Fruit fly (Drosophila melanogaster) whole organism, prepupa: ENCODE measurements around the gene Herp.

Experiments used
- Blimp-1 ChIP-seq: fragments of 200-800 bp; sonication (Bioruptor generic); optimal IDR thresholded peaks from 3 replicates; lab custom pipeline; 2017; ENCODE audit warnings: missing biosample characterization, missing genetic modification characterization, mild to moderate bottlenecking, moderate library complexity, missing genetic modification reagents
- CG10631 ChIP-seq: fragments of 200-800 bp; sonication (Bioruptor generic); optimal IDR thresholded peaks from 2 replicates; lab custom pipeline; 2016; ENCODE audit warnings: missing biosample characterization, missing genetic modification characterization
- CG11294 ChIP-seq: fragments of 200-800 bp; sonication (Bioruptor generic); IDR thresholded peaks from 2 replicates; pipeline ENCODE4 v1.3.6; 2022; ENCODE audit warnings: missing biosample characterization, missing genetic modification characterization
- CG15336 ChIP-seq: fragments of 200-800 bp; sonication (Bioruptor generic); IDR thresholded peaks from 2 replicates; pipeline ENCODE4 v1.3.6; 2022; ENCODE audit warnings: missing biosample characterization, missing genetic modification characterization
- CG16779 ChIP-seq: fragments of 200-800 bp; sonication (Bioruptor generic); optimal IDR thresholded peaks from 3 replicates; lab custom pipeline; 2017; ENCODE audit warnings: missing biosample characterization, mild to moderate bottlenecking, missing genetic modification characterization
- CG3032 ChIP-seq: fragments of 200-800 bp; optimal IDR thresholded peaks from 2 replicates; lab custom pipeline; 2019; ENCODE audit warnings: missing biosample characterization, mild to moderate bottlenecking, missing genetic modification characterization, moderate library complexity
- CG31627 ChIP-seq: fragments of 200-800 bp; sonication (Bioruptor generic); optimal IDR thresholded peaks from 3 replicates; lab custom pipeline; 2016; ENCODE audit warnings: missing biosample characterization, missing genetic modification characterization
- CG32006 ChIP-seq: fragments of 200-800 bp; sonication (Bioruptor generic); optimal IDR thresholded peaks from 3 replicates; lab custom pipeline; 2017; ENCODE audit warnings: missing biosample characterization, mild to moderate bottlenecking, missing genetic modification characterization
- CG34406 ChIP-seq: fragments of 200-800 bp; sonication (Bioruptor generic); optimal IDR thresholded peaks from 3 replicates; lab custom pipeline; 2016; ENCODE audit warnings: missing biosample characterization, missing genetic modification characterization
- CG3919 ChIP-seq: fragments of 200-800 bp; sonication (Bioruptor generic); optimal IDR thresholded peaks from 3 replicates; lab custom pipeline; 2016; ENCODE audit warnings: missing biosample characterization, missing genetic modification characterization
- CG4318 ChIP-seq: fragments of 200-800 bp; sonication (Bioruptor generic); optimal IDR thresholded peaks from 3 replicates; lab custom pipeline; 2017; ENCODE audit warnings: missing biosample characterization, mild to moderate bottlenecking, missing genetic modification characterization
- CG6163 ChIP-seq: fragments of 200-800 bp; sonication (Bioruptor generic); IDR thresholded peaks from 3 replicates; pipeline ENCODE4 v1.3.6; 2022; ENCODE audit warnings: missing biosample characterization, missing genetic modification characterization
- CG6276 ChIP-seq: fragments of 200-800 bp; sonication (Bioruptor generic); optimal IDR thresholded peaks from 2 replicates; lab custom pipeline; 2017; ENCODE audit warnings: missing biosample characterization, mild to moderate bottlenecking, missing genetic modification characterization
- CG6792 ChIP-seq: fragments of 200-800 bp; sonication (Bioruptor generic); optimal IDR thresholded peaks from 3 replicates; lab custom pipeline; 2016; ENCODE audit warnings: missing biosample characterization, missing genetic modification characterization
- CG6808 ChIP-seq: fragments of 200-800 bp; sonication (Bioruptor generic); optimal IDR thresholded peaks from 3 replicates; lab custom pipeline; 2017; ENCODE audit warnings: missing biosample characterization, missing genetic modification characterization, mild to moderate bottlenecking, moderate library complexity, missing genetic modification reagents
- CG6854 ChIP-seq: fragments of 200-800 bp; sonication (Bioruptor generic); optimal IDR thresholded peaks from 2 replicates; lab custom pipeline; 2017; ENCODE audit warnings: missing biosample characterization, mild to moderate bottlenecking, missing genetic modification characterization
- CG8119 ChIP-seq: fragments of 200-800 bp; sonication (Bioruptor generic); IDR thresholded peaks from 3 replicates; pipeline ENCODE4 v1.3.6; 2022; ENCODE audit warnings: missing biosample characterization, missing genetic modification characterization
- CG8632 ChIP-seq: fragments of 200-800 bp; sonication (Bioruptor generic); optimal IDR thresholded peaks from 3 replicates; lab custom pipeline; 2016; ENCODE audit warnings: missing biosample characterization, missing genetic modification characterization
- Eip78C ChIP-seq: fragments of 200-800 bp; sonication (Bioruptor generic); peaks from one replicate; lab custom pipeline; 2016; ENCODE audit warnings: missing biosample characterization, missing genetic modification characterization
- Ets21C ChIP-seq: fragments of 200-800 bp; sonication (Bioruptor generic); optimal IDR thresholded peaks from 3 replicates; lab custom pipeline; 2016; ENCODE audit warnings: missing biosample characterization, missing genetic modification characterization
- Ets96B ChIP-seq: fragments of 200-800 bp; optimal IDR thresholded peaks from 2 replicates; lab custom pipeline; 2019; ENCODE audit warnings: missing biosample characterization, mild to moderate bottlenecking, missing genetic modification characterization, moderate library complexity
- Hr38 ChIP-seq: sonication (Bioruptor generic); optimal IDR thresholded peaks from 2 replicates; lab custom pipeline; 2016; ENCODE audit warnings: missing biosample characterization, missing genetic modification characterization
- Hr4 ChIP-seq: fragments of 200-800 bp; sonication (Bioruptor generic); optimal IDR thresholded peaks from 3 replicates; lab custom pipeline; 2016; ENCODE audit warnings: missing biosample characterization, missing genetic modification characterization
- Lpt ChIP-seq: fragments of 200-800 bp; sonication (Bioruptor generic); optimal IDR thresholded peaks from 3 replicates; lab custom pipeline; 2016; ENCODE audit warnings: missing biosample characterization, missing genetic modification characterization
- Met ChIP-seq: fragments of 200-800 bp; sonication (Bioruptor generic); optimal IDR thresholded peaks from 3 replicates; lab custom pipeline; 2016; ENCODE audit warnings: missing biosample characterization, missing genetic modification characterization
- OdsH ChIP-seq: fragments of 200-800 bp; sonication (Bioruptor generic); optimal IDR thresholded peaks from 3 replicates; lab custom pipeline; 2016; ENCODE audit warnings: missing biosample characterization, missing genetic modification characterization
- Sox102F ChIP-seq: fragments of 200-800 bp; sonication (Bioruptor generic); optimal IDR thresholded peaks from 2 replicates; lab custom pipeline; 2016; ENCODE audit warnings: missing biosample characterization, mild to moderate bottlenecking, missing genetic modification characterization
- Sox14 ChIP-seq: fragments of 200-800 bp; sonication (Bioruptor generic); optimal IDR thresholded peaks from 3 replicates; lab custom pipeline; 2016; ENCODE audit warnings: missing biosample characterization, missing genetic modification characterization
- achi ChIP-seq: fragments of 200-800 bp; sonication (Bioruptor generic); optimal IDR thresholded peaks from 3 replicates; lab custom pipeline; 2016; ENCODE audit warnings: missing biosample characterization, missing genetic modification characterization
- acj6 ChIP-seq: fragments of 200-800 bp; sonication (Bioruptor generic); optimal IDR thresholded peaks from 3 replicates; lab custom pipeline; 2016; ENCODE audit warnings: missing biosample characterization, missing genetic modification characterization
- cyc ChIP-seq: fragments of 200-800 bp; sonication (Bioruptor generic); optimal IDR thresholded peaks from 3 replicates; lab custom pipeline; 2016; ENCODE audit warnings: missing biosample characterization, missing genetic modification characterization
- dsx ChIP-seq: fragments of 200-800 bp; optimal IDR thresholded peaks from 3 replicates; lab custom pipeline; 2019; ENCODE audit warnings: missing biosample characterization, mild to moderate bottlenecking, missing genetic modification characterization, moderate library complexity; ENCODE audit not compliant: poor library complexity, severe bottlenecking
- eg ChIP-seq: fragments of 200-800 bp; sonication (Bioruptor generic); IDR thresholded peaks from 3 replicates; pipeline ENCODE4 v1.3.6; 2022; ENCODE audit warnings: missing biosample characterization, missing genetic modification characterization
- fkh ChIP-seq: fragments of 200-800 bp; sonication (Bioruptor generic); optimal IDR thresholded peaks from 3 replicates; lab custom pipeline; 2017; ENCODE audit warnings: missing biosample characterization, mild to moderate bottlenecking, missing genetic modification characterization, moderate library complexity
- lz ChIP-seq: fragments of 200-800 bp; sonication (Bioruptor generic); optimal IDR thresholded peaks from 3 replicates; lab custom pipeline; 2016; ENCODE audit warnings: missing biosample characterization, missing genetic modification characterization
- net ChIP-seq: fragments of 200-800 bp; sonication (Bioruptor generic); optimal IDR thresholded peaks from 3 replicates; lab custom pipeline; 2016; ENCODE audit warnings: missing biosample characterization, missing genetic modification characterization
- spab ChIP-seq: fragments of 200-800 bp; sonication (Bioruptor generic); optimal IDR thresholded peaks from 2 replicates; lab custom pipeline; 2017; ENCODE audit warnings: missing biosample characterization, mild to moderate bottlenecking, missing genetic modification characterization, missing genetic modification reagents
- ss ChIP-seq, 2 experiments: fragments of 200-800 bp; sonication (Bioruptor generic); optimal IDR thresholded peaks; 2 replicates in 1 of 2; 3 replicates in 1 of 2; lab custom pipeline; 2017 to 2018; ENCODE audit warnings: mild to moderate bottlenecking in 2 of 2, missing biosample characterization in 2 of 2, missing genetic modification characterization in 2 of 2, moderate library complexity in 1 of 2
- topi ChIP-seq: fragments of 200-800 bp; sonication (Bioruptor generic); optimal IDR thresholded peaks from 3 replicates; lab custom pipeline; 2016; ENCODE audit warnings: missing biosample characterization, missing genetic modification characterization
- vri ChIP-seq: fragments of 200-800 bp; sonication (Bioruptor generic); optimal IDR thresholded peaks from 3 replicates; lab custom pipeline; 2016; ENCODE audit warnings: missing biosample characterization, mild to moderate bottlenecking, missing genetic modification characterization

The Herp gene

DNA sequence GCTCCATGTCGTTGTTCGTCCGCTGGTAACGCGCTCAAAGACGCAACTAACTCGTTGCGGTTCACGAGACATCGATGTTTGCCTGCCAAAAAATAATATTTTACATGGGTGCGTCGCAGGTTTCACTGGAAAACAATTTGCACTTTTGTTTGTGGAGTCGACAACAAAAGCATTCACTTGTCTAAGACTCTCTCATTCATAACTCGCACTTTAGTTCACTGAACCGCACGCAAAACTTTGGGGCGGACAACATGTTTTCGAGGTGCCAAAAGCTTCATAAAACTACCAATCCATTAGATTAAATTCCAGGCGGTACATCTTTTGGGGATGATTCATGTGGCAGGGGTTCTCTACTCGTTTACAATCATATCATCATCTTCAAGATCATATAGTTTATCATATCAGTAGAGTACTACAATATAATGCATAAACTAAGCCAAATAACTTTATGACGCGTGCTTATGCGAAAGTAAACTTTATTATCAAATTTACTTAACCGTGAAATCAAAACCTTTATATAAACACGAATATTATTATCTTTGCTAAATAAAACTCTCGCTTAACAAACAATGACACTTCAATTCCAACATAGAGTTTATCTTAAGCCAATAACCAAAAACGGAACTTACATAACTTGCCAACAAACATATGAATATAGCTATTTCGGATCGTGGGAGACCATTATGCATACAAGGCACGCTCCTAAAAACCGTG, 21.7 kb downstream of the Herp start, which contains the start of gene CG7179:
CG7179 (minus strand) TSS at position 51 of the 714 bp plus-strand sequence.
- TF ChIP-seq Ets21C (GFP tag; lab: Kevin White, UChicago), result no peak
- no peak for TF ChIP-seq vri
- peak; percentile 72 for TF ChIP-seq fkh

DNA sequence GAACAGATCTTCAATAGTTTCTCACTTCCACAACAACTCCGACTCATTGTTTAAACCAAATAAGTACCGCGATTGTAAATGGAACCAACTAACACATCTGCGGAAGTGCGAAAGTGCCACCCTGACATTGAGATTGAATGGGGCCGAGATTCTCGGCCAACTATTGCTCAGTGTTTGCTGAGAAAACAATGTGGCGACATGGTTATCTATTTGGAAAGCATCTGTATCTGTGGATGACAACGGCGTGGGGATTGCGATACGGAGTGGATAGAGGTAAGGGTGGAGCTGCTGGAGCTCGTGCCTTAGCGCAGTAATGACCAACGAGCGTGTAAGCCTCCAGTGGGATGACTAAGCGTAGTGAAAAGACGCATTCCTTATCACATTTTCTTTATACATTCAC, 24.6 kb downstream of the Herp start:
- TF ChIP-seq CG6808, result no peak
- TF ChIP-seq fkh, result peak; percentile 60
- TF ChIP-seq achi (GFP tag; lab: Kevin White, UChicago), result no peak
- TF ChIP-seq, all 60 proteins: peak for 1

DNA sequence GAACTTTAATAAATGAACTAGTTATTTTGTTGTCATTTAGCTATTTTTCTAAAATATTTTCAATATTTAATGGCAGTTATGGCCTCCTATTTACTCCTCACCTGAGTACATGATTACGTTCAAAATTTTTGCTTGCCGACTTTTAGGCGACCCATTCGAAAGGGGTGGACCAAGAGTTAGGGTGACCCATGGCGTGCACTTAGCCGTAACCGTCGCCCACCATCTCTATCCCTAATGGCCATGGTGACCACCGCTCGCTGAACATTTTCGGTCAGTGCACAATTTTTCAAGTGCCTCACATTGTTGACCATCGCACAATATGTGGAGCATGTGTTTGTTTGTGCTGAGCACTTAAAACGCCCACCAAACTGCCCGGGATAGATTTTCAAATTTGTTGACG, 28.0 kb downstream of the Herp start:
- TF ChIP-seq CG11294 (GFP tag; lab: Robert Waterston, UW) (peak; percentile 9; the same call in 1 of the 2 replicates), achi (GFP tag; lab: Kevin White, UChicago) (no peak), CG10631 (GFP tag; lab: Kevin White, UChicago) (no peak)

DNA sequence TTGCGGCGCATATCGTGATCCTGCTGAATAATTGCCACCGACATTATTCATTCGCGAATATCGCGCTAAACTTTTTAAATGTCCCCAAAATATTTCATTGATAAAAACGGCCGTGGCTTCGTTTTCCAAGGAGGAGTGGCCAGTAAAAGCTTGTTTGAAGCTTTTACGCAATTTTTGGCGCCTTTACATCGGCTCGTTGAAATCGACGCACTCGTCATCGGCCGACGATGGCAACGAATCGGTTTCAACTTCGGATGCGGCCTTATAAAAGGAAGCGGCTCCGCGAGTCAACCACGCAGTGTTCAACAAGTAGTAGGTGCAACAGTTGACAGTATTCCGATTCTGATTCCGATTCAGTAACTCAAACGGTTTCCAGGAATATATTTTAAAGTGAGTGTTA, 32.5 kb downstream of the Herp start, which contains the start of gene CG7191:
CG7191 (plus strand) TSS at position 301 of the 400 bp plus-strand sequence.
- TF ChIP-seq lz (GFP tag; lab: Kevin White, UChicago) (no peak), Sox14 (GFP tag; lab: Kevin White, UChicago) (no peak), CG34406 (GFP tag; lab: Kevin White, UChicago) (no peak), Blimp-1 (GFP tag; lab: Kevin White, UChicago) (no peak), spab (no peak), acj6 (GFP tag; lab: Kevin White, UChicago) (no peak), CG6854 (no peak), CG10631 (GFP tag; lab: Kevin White, UChicago) (no peak), CG3032 (tag; lab: Kevin White, UChicago) (no peak), CG6792 (GFP tag; lab: Kevin White, UChicago) (no peak), Ets96B (tag; lab: Kevin White, UChicago) (no peak), OdsH (GFP tag; lab: Kevin White, UChicago) (no peak), Ets21C (GFP tag; lab: Kevin White, UChicago) (no peak), eg (no peak), Sox102F (GFP tag; lab: Kevin White, UChicago) (no peak)

DNA sequence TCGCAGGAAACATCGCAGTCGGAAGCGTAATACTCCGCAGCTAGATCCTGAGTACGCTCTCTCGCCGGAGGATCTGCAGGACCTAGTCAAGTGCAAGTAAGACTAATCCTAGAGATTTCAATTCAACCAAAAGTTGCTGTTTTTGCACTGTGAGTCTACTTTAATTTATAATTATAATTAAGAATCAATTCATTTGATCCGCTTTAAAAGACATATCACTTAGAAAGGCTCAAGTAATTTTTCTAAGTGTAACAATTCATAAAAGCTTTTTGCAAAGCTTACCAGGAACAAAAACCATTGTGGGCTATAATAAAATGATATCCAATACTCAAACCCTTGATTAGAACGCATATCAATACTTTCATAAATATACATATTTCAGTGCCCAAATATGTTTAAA, 43.0 kb downstream of the Herp start:
- TF ChIP-seq Hr4 (GFP tag; lab: Kevin White, UChicago) (peak; percentile 2), dsx (no peak), eg (peak; percentile 51; the same call in 1 of the 3 replicates), CG8632 (no peak), CG8119 (GFP tag; lab: Robert Waterston, UW) (peak; percentile 40; the same call in 1 of the 3 replicates), Eip78C (GFP tag; lab: Kevin White, UChicago) (no peak), acj6 (GFP tag; lab: Kevin White, UChicago) (peak; percentile 10), Met (GFP tag; lab: Kevin White, UChicago) (no peak), CG32006 (GFP tag; lab: Kevin White, UChicago) (peak; percentile 20), CG11294 (GFP tag; lab: Robert Waterston, UW) (0 out of 2 replicates have a peak, but pooled peaks have one; percentile 19), CG15336 (GFP tag; lab: Robert Waterston, UW) (peak; percentile 48; the same call in 1 of the 2 replicates), CG4318 (GFP tag; lab: Kevin White, UChicago) (no peak)
- TF ChIP-seq, all 60 proteins: peak for 7

DNA sequence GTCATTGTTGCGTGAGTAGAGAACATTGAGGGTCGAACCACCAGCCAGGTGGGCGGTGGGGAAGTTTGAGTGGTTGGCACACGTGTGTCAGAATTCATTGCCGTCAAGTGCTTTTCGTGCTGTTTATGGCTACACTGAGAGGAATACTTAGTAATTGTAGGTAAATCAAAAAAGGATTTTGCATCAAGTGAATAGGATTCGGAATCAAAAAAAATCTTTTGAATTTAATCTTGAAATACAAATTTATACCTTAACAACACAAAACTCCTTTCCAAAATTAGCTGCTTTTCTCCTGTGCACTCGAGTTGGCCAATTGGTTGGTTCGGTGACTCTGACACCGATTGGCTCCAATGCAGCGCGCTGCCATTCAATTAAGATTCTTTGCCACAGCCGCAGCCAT, 45.3 kb downstream of the Herp start:
- TF ChIP-seq Met (GFP tag; lab: Kevin White, UChicago) (peak; percentile 21), topi (GFP tag; lab: Kevin White, UChicago) (peak; percentile 32), CG16779 (tag; lab: Kevin White, UChicago) (no peak), CG15336 (GFP tag; lab: Robert Waterston, UW) (peak; percentile 53), ss (GFP tag; optimal IDR thresholded peaks at IDR 0.05; lab: Kevin White, UChicago) (peak; percentile 11 to 70), vri (no peak), Lpt (GFP tag; lab: Kevin White, UChicago) (peak; percentile 19), CG8119 (GFP tag; lab: Robert Waterston, UW) (0 out of 3 replicates have a peak, but pooled peaks have one; percentile 17), cyc (peak; percentile 4), Hr38 (GFP tag; lab: Kevin White, UChicago) (no peak), CG3919 (GFP tag; lab: Kevin White, UChicago) (peak; percentile 26), CG6276 (GFP tag; lab: Kevin White, UChicago) (peak; percentile 23), net (GFP tag; lab: Kevin White, UChicago) (no peak), CG8632 (no peak), CG11294 (GFP tag; lab: Robert Waterston, UW) (0 out of 2 replicates have a peak, but pooled peaks have one; percentile 25), CG31627 (GFP tag; lab: Kevin White, UChicago) (peak; percentile 14), CG6163 (GFP tag; lab: Robert Waterston, UW) (peak; percentile 48; the same call in 2 of the 3 replicates)
